Worm (Caenorhabditis elegans) whole organism, L2 larva: ENCODE results near the gene toh-1.
A peak's percentile ranks its signal among the peaks of the same experiment; 100 is the strongest.

ENCODE experiments used
- C34F6.9 ChIP-seq: fragments of 150-350 bp; optimal IDR thresholded peaks from 2 replicates; lab custom pipeline; 2014; ENCODE audit warnings: missing biosample characterization, missing genetic modification characterization
- F13H6.1 ChIP-seq: sonication (generic microtip); optimal IDR thresholded peaks from 2 replicates; lab custom pipeline; 2016; ENCODE audit warnings: missing genetic modification characterization, missing compliant biosample characterization
- R02D3.7 ChIP-seq: fragments of 150-350 bp; optimal IDR thresholded peaks from 2 replicates; lab custom pipeline; 2014; ENCODE audit warnings: missing biosample characterization, missing genetic modification characterization
- Y55F3AM.14 ChIP-seq: fragments of 200-800 bp; sonication (Bioruptor generic); optimal IDR thresholded peaks from 2 replicates; lab custom pipeline; 2018; ENCODE audit warnings: mild to moderate bottlenecking, missing genetic modification characterization, missing compliant biosample characterization
- ZK546.5 ChIP-seq: sonication (generic microtip); optimal IDR thresholded peaks from 2 replicates; lab custom pipeline; 2017; ENCODE audit warnings: missing biosample characterization, missing genetic modification characterization
- alr-1 ChIP-seq: fragments of 150-350 bp; optimal IDR thresholded peaks from 2 replicates; lab custom pipeline; 2014; ENCODE audit warnings: missing biosample characterization, missing genetic modification characterization
- aly-2 ChIP-seq: fragments of 150-350 bp; optimal IDR thresholded peaks from 2 replicates; lab custom pipeline; 2014; ENCODE audit warnings: missing biosample characterization, missing genetic modification characterization
- ama-1 ChIP-seq: fragments of 150-350 bp; optimal IDR thresholded peaks from 2 replicates; lab custom pipeline; 2018; ENCODE audit warnings: inconsistent platforms
- blmp-1 ChIP-seq: sonication (generic microtip); optimal IDR thresholded peaks from 2 replicates; lab custom pipeline; 2017; ENCODE audit warnings: missing genetic modification characterization, mild to moderate bottlenecking, missing compliant biosample characterization, antibody characterized with exemption, moderate library complexity; ENCODE audit not compliant: insufficient read depth
- ceh-16 ChIP-seq: fragments of 150-350 bp; optimal IDR thresholded peaks from 2 replicates; lab custom pipeline; 2014; ENCODE audit warnings: missing biosample characterization, missing genetic modification characterization
- ceh-82 ChIP-seq: fragments of 150-350 bp; optimal IDR thresholded peaks from 2 replicates; lab custom pipeline; 2014; ENCODE audit warnings: missing biosample characterization, missing genetic modification characterization
- crh-2 ChIP-seq: sonication (generic microtip); optimal IDR thresholded peaks from 2 replicates; lab custom pipeline; 2017; ENCODE audit warnings: missing biosample characterization, missing genetic modification characterization
- dmd-4 ChIP-seq: sonication (generic microtip); optimal IDR thresholded peaks from 2 replicates; lab custom pipeline; 2017; ENCODE audit warnings: missing biosample characterization, missing genetic modification characterization
- egl-27 ChIP-seq: sonication (generic microtip); optimal IDR thresholded peaks from 3 replicates; lab custom pipeline; 2017; ENCODE audit warnings: missing biosample characterization, missing genetic modification reagents, missing genetic modification characterization
- elt-1 ChIP-seq: fragments of 150-350 bp; optimal IDR thresholded peaks from 2 replicates; lab custom pipeline; 2014; ENCODE audit warnings: missing biosample characterization, missing genetic modification characterization
- elt-3 ChIP-seq: sonication (generic microtip); optimal IDR thresholded peaks from 2 replicates; lab custom pipeline; 2017; ENCODE audit warnings: missing biosample characterization, missing genetic modification characterization
- fos-1 ChIP-seq: fragments of 150-350 bp; optimal IDR thresholded peaks from 2 replicates; lab custom pipeline; 2014; ENCODE audit warnings: missing biosample characterization, missing genetic modification characterization
- gmeb-1 ChIP-seq: fragments of 150-350 bp; optimal IDR thresholded peaks from 2 replicates; lab custom pipeline; 2014; ENCODE audit warnings: missing biosample characterization, missing genetic modification characterization
- lin-11 ChIP-seq: fragments of 150-350 bp; sonication (generic microtip); optimal IDR thresholded peaks from 2 replicates; lab custom pipeline; 2014; ENCODE audit warnings: missing biosample characterization, missing genetic modification characterization, inconsistent platforms, mixed read lengths
- lin-13 ChIP-seq: fragments of 150-350 bp; optimal IDR thresholded peaks from 2 replicates; lab custom pipeline; 2014; ENCODE audit warnings: missing biosample characterization, missing genetic modification reagents, missing genetic modification characterization
- lin-39 ChIP-seq: fragments of 150-350 bp; optimal IDR thresholded peaks from 2 replicates; lab custom pipeline; 2014; ENCODE audit warnings: missing biosample characterization, missing genetic modification reagents, missing genetic modification characterization
- lsy-2 ChIP-seq, 2 experiments: fragments of 150-350 bp in 1 of 2; sonication (generic microtip) in 1 of 2; optimal IDR thresholded peaks; 2 replicates each; lab custom pipeline; 2014 to 2017; ENCODE audit warnings: missing biosample characterization in 2 of 2, missing genetic modification characterization in 2 of 2
- mab-5 ChIP-seq: fragments of 150-350 bp; optimal IDR thresholded peaks from 2 replicates; lab custom pipeline; 2014; ENCODE audit warnings: missing biosample characterization, missing genetic modification characterization
- mbf-1 ChIP-seq: sonication (generic microtip); optimal IDR thresholded peaks from 2 replicates; lab custom pipeline; 2017; ENCODE audit warnings: missing biosample characterization, missing genetic modification characterization
- mdl-1 ChIP-seq, 2 experiments: fragments of 150-350 bp in 1 of 2; sonication (generic microtip) in 1 of 2; optimal IDR thresholded peaks; 2 replicates each; lab custom pipeline; 2017; ENCODE audit warnings: missing biosample characterization in 2 of 2, missing genetic modification characterization in 2 of 2
- nhr-10 ChIP-seq: sonication (generic microtip); optimal IDR thresholded peaks from 2 replicates; lab custom pipeline; 2017; ENCODE audit warnings: missing biosample characterization, missing genetic modification characterization
- nhr-11 ChIP-seq: fragments of 150-350 bp; optimal IDR thresholded peaks from 2 replicates; lab custom pipeline; 2014; ENCODE audit warnings: missing biosample characterization, missing genetic modification characterization
- nhr-12 ChIP-seq: fragments of 150-350 bp; optimal IDR thresholded peaks from 2 replicates; lab custom pipeline; 2014; ENCODE audit warnings: missing biosample characterization, missing genetic modification characterization
- nhr-129 ChIP-seq: fragments of 150-350 bp; optimal IDR thresholded peaks from 2 replicates; lab custom pipeline; 2014; ENCODE audit warnings: missing biosample characterization, missing genetic modification characterization
- nhr-21 ChIP-seq: fragments of 150-350 bp; optimal IDR thresholded peaks from 2 replicates; lab custom pipeline; 2014; ENCODE audit warnings: missing biosample characterization, missing genetic modification characterization
- nhr-23 ChIP-seq: fragments of 150-350 bp; optimal IDR thresholded peaks from 2 replicates; lab custom pipeline; 2014; ENCODE audit warnings: missing biosample characterization, missing genetic modification reagents, missing genetic modification characterization
- nhr-237 ChIP-seq: fragments of 150-350 bp; optimal IDR thresholded peaks from 2 replicates; lab custom pipeline; 2014; ENCODE audit warnings: missing biosample characterization, missing genetic modification characterization
- nhr-25 ChIP-seq: fragments of 150-350 bp; sonication (generic microtip); optimal IDR thresholded peaks from 3 replicates; lab custom pipeline; 2014; ENCODE audit warnings: missing biosample characterization, missing genetic modification characterization
- nhr-6 ChIP-seq: fragments of 150-350 bp; optimal IDR thresholded peaks from 2 replicates; lab custom pipeline; 2014; ENCODE audit warnings: missing biosample characterization, missing genetic modification characterization
- nhr-77 ChIP-seq: fragments of 150-350 bp; optimal IDR thresholded peaks from 2 replicates; lab custom pipeline; 2014; ENCODE audit warnings: missing biosample characterization, missing genetic modification characterization
- peb-1 ChIP-seq: fragments of 150-350 bp; optimal IDR thresholded peaks from 2 replicates; lab custom pipeline; 2014; ENCODE audit warnings: missing biosample characterization, missing genetic modification characterization
- sem-4 ChIP-seq: fragments of 150-350 bp; optimal IDR thresholded peaks from 2 replicates; lab custom pipeline; 2014; ENCODE audit warnings: missing biosample characterization, missing genetic modification reagents, missing genetic modification characterization
- skn-1 ChIP-seq: sonication (generic microtip); optimal IDR thresholded peaks from 2 replicates; lab custom pipeline; 2017; ENCODE audit warnings: missing biosample characterization, missing genetic modification characterization
- sma-3 ChIP-seq: sonication (generic microtip); optimal IDR thresholded peaks from 2 replicates; lab custom pipeline; 2016; ENCODE audit warnings: missing genetic modification reagents, missing genetic modification characterization, missing compliant biosample characterization
- sma-9 ChIP-seq, 2 experiments: fragments of 150-350 bp in 1 of 2; sonication (generic microtip) in 1 of 2; optimal IDR thresholded peaks; 2 replicates each; lab custom pipeline; 2014 to 2016; ENCODE audit warnings: missing genetic modification characterization in 2 of 2, mild to moderate bottlenecking in 1 of 2, missing biosample characterization in 1 of 2, missing compliant biosample characterization in 1 of 2, missing genetic modification reagents in 1 of 2, moderate library complexity in 1 of 2
- snpc-4 ChIP-seq: fragments of 150-350 bp; optimal IDR thresholded peaks from 2 replicates; lab custom pipeline; 2014; ENCODE audit warnings: missing biosample characterization, missing genetic modification characterization
- unc-39 ChIP-seq: fragments of 150-350 bp; optimal IDR thresholded peaks from 2 replicates; lab custom pipeline; 2014; ENCODE audit warnings: missing biosample characterization, missing genetic modification characterization
- unc-55 ChIP-seq: fragments of 150-350 bp; sonication (generic microtip); optimal IDR thresholded peaks from 3 replicates; lab custom pipeline; 2014; ENCODE audit warnings: missing biosample characterization, missing genetic modification reagents, missing genetic modification characterization
- unc-62 ChIP-seq: fragments of 150-350 bp; optimal IDR thresholded peaks from 2 replicates; lab custom pipeline; 2014; ENCODE audit warnings: missing biosample characterization, missing genetic modification reagents, missing genetic modification characterization
- zag-1 ChIP-seq: fragments of 150-350 bp; optimal IDR thresholded peaks from 2 replicates; lab custom pipeline; 2014; ENCODE audit warnings: missing biosample characterization, missing genetic modification characterization
- ztf-1 ChIP-seq: fragments of 200-800 bp; sonication (Bioruptor generic); conservative IDR thresholded peaks from 2 replicates; pipeline ENCODE4 v1.3.6; 2022; ENCODE audit warnings: missing genetic modification characterization, missing compliant biosample characterization
- ztf-11 ChIP-seq: sonication (generic microtip); optimal IDR thresholded peaks from 2 replicates; lab custom pipeline; 2017; ENCODE audit warnings: missing biosample characterization, missing genetic modification characterization
- ztf-4 ChIP-seq: fragments of 150-350 bp; optimal IDR thresholded peaks from 2 replicates; lab custom pipeline; 2014; ENCODE audit warnings: missing biosample characterization, missing genetic modification characterization

toh-1 gene

DNA sequence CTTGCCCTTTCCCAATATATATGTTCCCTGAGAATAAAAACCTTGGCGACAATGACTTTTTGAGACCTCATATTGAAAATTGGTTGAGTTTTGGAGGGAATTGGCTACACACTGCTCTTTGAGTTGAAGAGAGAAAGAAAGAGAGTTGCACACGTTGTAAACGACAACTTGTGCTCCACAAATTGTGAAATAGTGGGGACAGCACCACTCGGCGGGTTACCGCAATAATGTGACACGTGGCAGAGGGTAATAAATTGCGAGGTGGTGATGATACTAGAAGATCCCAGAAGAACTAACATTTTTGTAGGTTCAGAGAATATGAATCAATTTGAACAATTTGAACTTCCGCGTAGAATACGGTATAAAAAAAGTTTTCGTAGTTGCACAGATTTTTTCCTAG, 27.0 kb downstream of the toh-1 start:
- TF ChIP-seq F13H6.1 (tag; lab: Kevin White, UChicago) (peak; percentile 23), sma-9 (GFP tag; optimal IDR thresholded peaks at IDR 0.05; lab: Kevin White, UChicago) (peak; percentile 27), sma-9 (tag; optimal IDR thresholded peaks at IDR 0.05; lab: Kevin White, UChicago) (no peak), ztf-4 (tag; lab: Kevin White, UChicago) (peak; percentile 32), elt-1 (tag; lab: Kevin White, UChicago) (no peak), C34F6.9 (peak; percentile 12), mab-5 (tag; lab: Kevin White, UChicago) (no peak), nhr-129 (peak; percentile 53), crh-2 (tag; lab: Kevin White, UChicago) (peak; percentile 81)

DNA sequence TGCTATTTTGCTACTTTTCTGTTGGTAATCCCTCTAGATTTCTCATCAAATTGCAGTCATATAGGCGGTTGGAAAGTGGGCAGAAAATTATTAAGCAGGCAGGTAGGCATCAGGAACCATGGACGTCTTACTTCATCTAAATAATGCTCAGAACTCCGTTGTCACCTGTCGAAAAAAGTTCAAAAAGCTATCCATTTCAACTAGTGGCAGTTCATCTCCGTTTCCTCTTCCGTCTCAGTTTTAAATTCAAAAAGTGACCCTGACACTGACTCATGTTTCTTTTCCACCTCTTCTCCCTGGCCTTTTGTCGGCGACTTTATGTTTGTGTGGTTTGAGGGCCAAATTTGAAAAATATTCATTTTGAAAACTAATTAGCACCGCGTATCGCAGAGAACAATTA, 34.3 kb downstream of the toh-1 start:
- TF ChIP-seq ceh-16 (tag; lab: Kevin White, UChicago) (no peak), ama-1 (lab: Kevin White, UChicago) (no peak), nhr-129 (no peak), nhr-6 (tag; lab: Kevin White, UChicago) (no peak), fos-1 (no peak), lsy-2 (tag; optimal IDR thresholded peaks at IDR 0.05; lab: Kevin White, UChicago) (no peak), nhr-25 (tag; lab: Kevin White, UChicago) (peak; percentile 18), mdl-1 (tag; optimal IDR thresholded peaks at IDR 0.05; lab: Kevin White, UChicago) (no peak)

DNA sequence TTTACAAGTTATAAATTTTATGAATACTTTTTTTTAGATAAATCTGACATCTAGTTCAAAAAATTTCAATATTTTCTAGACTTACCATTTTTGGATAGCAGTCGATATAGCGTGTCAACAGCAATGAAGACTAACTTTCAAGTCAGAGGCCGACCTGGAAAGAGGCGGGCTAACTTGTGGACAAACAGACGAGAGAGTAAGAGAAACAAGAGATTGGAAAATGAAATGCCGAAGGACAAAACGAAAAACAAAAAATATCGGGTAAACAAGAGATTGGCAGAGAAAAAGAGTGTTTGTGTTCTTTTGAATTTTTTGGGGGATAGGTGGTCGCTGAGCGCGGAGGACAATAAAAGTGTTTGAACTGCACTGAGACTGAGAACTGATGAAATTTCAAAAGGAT, 35.7 kb downstream of the toh-1 start, which contains the start of gene lec-4:
lec-4 (minus strand) TSS at position 154 of the 400 bp plus-strand sequence.
- no peak for TF ChIP-seq unc-39
- peak; percentile 65 for TF ChIP-seq C34F6.9
- no peak for TF ChIP-seq elt-3 (tag; lab: Kevin White, UChicago)
- peak; percentile 48 for TF ChIP-seq sma-3 (GFP tag; lab: Kevin White, UChicago)
- TF ChIP-seq ceh-16 (tag; lab: Kevin White, UChicago) = no peak
- no peak for TF ChIP-seq snpc-4
- TF ChIP-seq R02D3.7 (tag; lab: Kevin White, UChicago) = no peak
- no peak for TF ChIP-seq Y55F3AM.14 (GFP tag; lab: Kevin White, UChicago)
- TF ChIP-seq aly-2 (tag; lab: Kevin White, UChicago) = no peak
- TF ChIP-seq unc-62 (GFP tag; lab: Kevin White, UChicago) = no peak
- no peak for TF ChIP-seq ceh-82 (tag; lab: Kevin White, UChicago)
- no peak for TF ChIP-seq nhr-11
- no peak for TF ChIP-seq ZK546.5 (tag; lab: Kevin White, UChicago)
- TF ChIP-seq unc-55 = peak; percentile 61
- TF ChIP-seq mab-5 (tag; lab: Kevin White, UChicago) = no peak
- no peak for TF ChIP-seq ztf-11 (tag; lab: Kevin White, UChicago)
- TF ChIP-seq nhr-10 (tag; lab: Kevin White, UChicago) = no peak
- peak; percentile 7 to 68 for TF ChIP-seq lsy-2 (tag; optimal IDR thresholded peaks at IDR 0.05; lab: Kevin White, UChicago)
- no peak for TF ChIP-seq sem-4 (tag; lab: Kevin White, UChicago)
- TF ChIP-seq elt-1 (tag; lab: Kevin White, UChicago) = no peak
- peak; percentile 51 for TF ChIP-seq ama-1 (lab: Kevin White, UChicago)
- peak; percentile 60 for TF ChIP-seq nhr-6 (tag; lab: Kevin White, UChicago)
- no peak for TF ChIP-seq alr-1 (tag; lab: Kevin White, UChicago)
- no peak for TF ChIP-seq skn-1
- TF ChIP-seq peb-1 (tag; lab: Kevin White, UChicago) = no peak
- no peak for TF ChIP-seq gmeb-1 (tag; lab: Kevin White, UChicago)
- TF ChIP-seq ztf-1 (GFP tag; lab: Robert Waterston, UW) = no peak
- TF ChIP-seq fos-1 = peak; percentile 59
- TF ChIP-seq sma-9 (GFP tag; optimal IDR thresholded peaks at IDR 0.05; lab: Kevin White, UChicago) = peak; percentile 43
- no peak for TF ChIP-seq sma-9 (tag; optimal IDR thresholded peaks at IDR 0.05; lab: Kevin White, UChicago)
- TF ChIP-seq nhr-21 (tag; lab: Kevin White, UChicago) = no peak
- peak; percentile 67 for TF ChIP-seq nhr-129
- TF ChIP-seq egl-27 (tag; lab: Kevin White, UChicago) = peak; percentile 17
- TF ChIP-seq mdl-1 (tag; optimal IDR thresholded peaks at IDR 0.05; lab: Kevin White, UChicago) = no peak
- no peak for TF ChIP-seq zag-1 (tag; lab: Kevin White, UChicago)
- no peak for TF ChIP-seq ztf-4 (tag; lab: Kevin White, UChicago)
- TF ChIP-seq lin-39 = no peak
- no peak for TF ChIP-seq lin-11 (tag; lab: Kevin White, UChicago)
- TF ChIP-seq nhr-12 = no peak
- peak; percentile 3 for TF ChIP-seq lin-13 (GFP tag; lab: Kevin White, UChicago)
- TF ChIP-seq nhr-23 (tag; lab: Kevin White, UChicago) = no peak
- peak; percentile 40 for TF ChIP-seq nhr-25 (tag; lab: Kevin White, UChicago)
- peak; percentile 9 for TF ChIP-seq blmp-1 (tag; lab: Kevin White, UChicago)
- no peak for TF ChIP-seq mbf-1 (tag; lab: Kevin White, UChicago)
- no peak for TF ChIP-seq dmd-4 (tag; lab: Kevin White, UChicago)
- no peak for TF ChIP-seq nhr-77 (tag; lab: Kevin White, UChicago)
- TF ChIP-seq F13H6.1 (tag; lab: Kevin White, UChicago) = peak; percentile 59
- TF ChIP-seq crh-2 (tag; lab: Kevin White, UChicago) = peak; percentile 62
- TF ChIP-seq nhr-237 (tag; lab: Kevin White, UChicago) = no peak
